Fruit fly (Drosophila melanogaster): Measurements from ENCODE around the gene NimB2.
A peak's percentile ranks its signal among the peaks of the same experiment; 100 is the strongest.

NimB2 gene

dm6 chr2L:13998952-13999351, 32.1 kb upstream of the NimB2 start:
- TF ChIP-seq Abd-B (GFP tag; optimal IDR thresholded peaks at IDR 0.05) (no peak), dmrt93B (GFP tag; optimal IDR thresholded peaks at IDR 0.05) (no peak), sage (GFP tag; optimal IDR thresholded peaks at IDR 0.05) (peak; percentile 6), Mio (GFP tag; optimal IDR thresholded peaks at IDR 0.05) (no peak), Vsx2 (GFP tag; optimal IDR thresholded peaks at IDR 0.05; ENCODE audit: partially characterized antibody) (no peak), CG32264 (GFP tag; optimal IDR thresholded peaks at IDR 0.05) (no peak), dsf (GFP tag; optimal IDR thresholded peaks at IDR 0.05; ENCODE audit: borderline replicate concordance) (no peak), usp (GFP tag; optimal IDR thresholded peaks at IDR 0.05) (no peak), Hr83 (GFP tag; optimal IDR thresholded peaks at IDR 0.05; ENCODE audit: poor library complexity, severe bottlenecking) (no peak), HLH106 (tag; optimal IDR thresholded peaks at IDR 0.05) (peak; percentile 63), tai (GFP tag; optimal IDR thresholded peaks at IDR 0.05) (no peak), rgr (GFP tag; optimal IDR thresholded peaks at IDR 0.05) (peak; percentile 19), ey (GFP tag; optimal IDR thresholded peaks at IDR 0.05) (no peak), Jra (GFP tag; optimal IDR thresholded peaks at IDR 0.05) (no peak), pan (optimal IDR thresholded peaks at IDR 0.05) (no peak), woc (GFP tag; optimal IDR thresholded peaks at IDR 0.05) (no peak), GATAd (GFP tag; optimal IDR thresholded peaks at IDR 0.05) (no peak), fru (GFP tag; optimal IDR thresholded peaks at IDR 0.05) (no peak), CG9705 (GFP tag; optimal IDR thresholded peaks at IDR 0.05) (no peak), lola (GFP tag; optimal IDR thresholded peaks at IDR 0.05) (no peak), Rel (GFP tag; optimal IDR thresholded peaks at IDR 0.05) (no peak), Rel (tag; optimal IDR thresholded peaks at IDR 0.05) (no peak), jim (GFP tag; optimal IDR thresholded peaks at IDR 0.05) (no peak), psq (GFP tag; optimal IDR thresholded peaks at IDR 0.05) (no peak), Hr78 (GFP tag; optimal IDR thresholded peaks at IDR 0.05) (no peak), Dfd (GFP tag; optimal IDR thresholded peaks at IDR 0.05) (no peak), h (GFP tag; optimal IDR thresholded peaks at IDR 0.05) (peak; percentile 34), Hnf4 (GFP tag; optimal IDR thresholded peaks at IDR 0.05) (no peak), br (GFP tag; optimal IDR thresholded peaks at IDR 0.05) (no peak), foxo (GFP tag; optimal IDR thresholded peaks at IDR 0.05) (peak in 1 of 2 experiments; percentile 36), dl (GFP tag; optimal IDR thresholded peaks at IDR 0.05; ENCODE audit: insufficient read depth in 1 of 2, partially characterized antibody in 2 of 2) (no peak)

- TF ChIP-seq brk (GFP tag; optimal IDR thresholded peaks at IDR 0.05) (no peak), Hr78 (GFP tag; optimal IDR thresholded peaks at IDR 0.05) (no peak), woc (GFP tag; optimal IDR thresholded peaks at IDR 0.05) (no peak)
Measured at dm6 chr2L:13979826-13980225, 13.0 kb upstream of the NimB2 start, which contains the start of gene NimC2. TSS of gene NimC2 (plus strand) at chr2L:13980126.

dm6 chr2L:13977073-13977472, 10.3 kb upstream of the NimB2 start, which contains the start of gene Cyp28a5:
TSS of gene Cyp28a5 (plus strand) at chr2L:13977302.
- TF ChIP-seq woc (GFP tag; optimal IDR thresholded peaks at IDR 0.05) (no peak), Hr78 (GFP tag; optimal IDR thresholded peaks at IDR 0.05) (no peak), Jra (GFP tag; optimal IDR thresholded peaks at IDR 0.05) (no peak), br (GFP tag; optimal IDR thresholded peaks at IDR 0.05) (no peak), dl (GFP tag; optimal IDR thresholded peaks at IDR 0.05; ENCODE audit: insufficient read depth in 1 of 2, partially characterized antibody in 2 of 2) (no peak), fru (GFP tag; optimal IDR thresholded peaks at IDR 0.05) (no peak), Abd-B (GFP tag; optimal IDR thresholded peaks at IDR 0.05) (no peak), ey (GFP tag; optimal IDR thresholded peaks at IDR 0.05) (no peak), Myc (optimal IDR thresholded peaks at IDR 0.05) (no peak), dmrt93B (GFP tag; optimal IDR thresholded peaks at IDR 0.05) (no peak), brk (GFP tag; optimal IDR thresholded peaks at IDR 0.05) (no peak), dsf (GFP tag; optimal IDR thresholded peaks at IDR 0.05; ENCODE audit: borderline replicate concordance) (no peak), Hr83 (GFP tag; optimal IDR thresholded peaks at IDR 0.05; ENCODE audit: poor library complexity, severe bottlenecking) (no peak), Hnf4 (GFP tag; optimal IDR thresholded peaks at IDR 0.05) (no peak), OdsH (GFP tag; optimal IDR thresholded peaks at IDR 0.05) (no peak), sage (GFP tag; optimal IDR thresholded peaks at IDR 0.05) (no peak), psq (GFP tag; optimal IDR thresholded peaks at IDR 0.05) (no peak), CrebA (GFP tag; optimal IDR thresholded peaks at IDR 0.05; ENCODE audit: borderline replicate concordance) (no peak), Vsx2 (GFP tag; optimal IDR thresholded peaks at IDR 0.05; ENCODE audit: partially characterized antibody) (no peak)

dm6 chr2L:13976669-13977068, 9.9 kb upstream of the NimB2 start, which contains the start of gene NimC1:
TSS of gene NimC1 (minus strand) at chr2L:13976769.
- TF ChIP-seq HLH106 (tag; optimal IDR thresholded peaks at IDR 0.05) (no peak), CG9705 (GFP tag; optimal IDR thresholded peaks at IDR 0.05) (no peak), woc (GFP tag; optimal IDR thresholded peaks at IDR 0.05) (no peak), rgr (GFP tag; optimal IDR thresholded peaks at IDR 0.05) (no peak), sage (GFP tag; optimal IDR thresholded peaks at IDR 0.05) (no peak), Dfd (GFP tag; optimal IDR thresholded peaks at IDR 0.05) (no peak), dmrt93B (GFP tag; optimal IDR thresholded peaks at IDR 0.05) (no peak), Abd-B (GFP tag; optimal IDR thresholded peaks at IDR 0.05) (no peak), dsf (GFP tag; optimal IDR thresholded peaks at IDR 0.05; ENCODE audit: borderline replicate concordance) (no peak), GATAd (GFP tag; optimal IDR thresholded peaks at IDR 0.05) (no peak)

Measured in whole organism, wandering third instar larva.